Worm (Caenorhabditis elegans) whole organism, L4 larva: ENCODE measurements around the gene cyp-32B1.

Source experiments
- dpl-1 ChIP-seq: fragments of 150-350 bp; optimal IDR thresholded peaks from 2 replicates; lab custom pipeline; 2014; ENCODE audit warnings: missing biosample characterization, missing genetic modification reagents, missing genetic modification characterization
- hlh-30 ChIP-seq: sonication (generic microtip); optimal IDR thresholded peaks from 2 replicates; lab custom pipeline; 2017; ENCODE audit warnings: antibody characterized with exemption, mild to moderate bottlenecking, missing genetic modification characterization, missing compliant biosample characterization; ENCODE audit not compliant: insufficient read depth
- unc-39 ChIP-seq: sonication (generic microtip); optimal IDR thresholded peaks from 2 replicates; lab custom pipeline; 2017; ENCODE audit warnings: missing biosample characterization, missing genetic modification characterization

- TF ChIP-seq unc-39 = no peak
- no peak for TF ChIP-seq dpl-1 (GFP tag; lab: Kevin White, UChicago)
- no peak for TF ChIP-seq hlh-30 (tag; lab: Kevin White, UChicago)
Observed at ce11 chrV:2216927-2217326, 15.7 kb upstream of the cyp-32B1 start.
